Fruit fly (Drosophila melanogaster) whole organism, adult: ENCODE measurements around the gene CG31957.

Experiments used
- CG11617 ChIP-seq: fragments of 200-800 bp; sonication (Bioruptor generic); optimal IDR thresholded peaks from 2 replicates; lab custom pipeline; 2017; ENCODE audit warnings: mild to moderate bottlenecking, missing biosample characterization, missing genetic modification reagents, missing genetic modification characterization
- CG12768 ChIP-seq: fragments of 200-800 bp; sonication (Bioruptor generic); optimal IDR thresholded peaks from 2 replicates; lab custom pipeline; 2017; ENCODE audit warnings: missing biosample characterization, missing genetic modification characterization, mild to moderate bottlenecking, moderate library complexity, missing genetic modification reagents
- CG14711 ChIP-seq: fragments of 200-800 bp; sonication (Bioruptor generic); optimal IDR thresholded peaks from 2 replicates; lab custom pipeline; 2018; ENCODE audit warnings: missing biosample characterization, mild to moderate bottlenecking, missing genetic modification characterization, moderate library complexity
- CG1620 ChIP-seq: fragments of 200-800 bp; sonication (Bioruptor generic); optimal IDR thresholded peaks from 2 replicates; lab custom pipeline; 2016; ENCODE audit warnings: missing biosample characterization, missing genetic modification characterization
- CG33017 ChIP-seq: fragments of 200-800 bp; sonication (Bioruptor generic); optimal IDR thresholded peaks from 2 replicates; lab custom pipeline; 2018; ENCODE audit warnings: missing biosample characterization, mild to moderate bottlenecking, missing genetic modification characterization, moderate library complexity
- CG5204 ChIP-seq: fragments of 200-800 bp; sonication (Bioruptor generic); optimal IDR thresholded peaks from 2 replicates; lab custom pipeline; 2016; ENCODE audit warnings: missing biosample characterization, missing genetic modification characterization
- CG7045 ChIP-seq: fragments of 200-800 bp; sonication (Bioruptor generic); optimal IDR thresholded peaks from 2 replicates; lab custom pipeline; 2017; ENCODE audit warnings: missing biosample characterization, mild to moderate bottlenecking, missing genetic modification characterization
- CG7101 ChIP-seq: fragments of 200-800 bp; sonication (Bioruptor generic); optimal IDR thresholded peaks from 2 replicates; lab custom pipeline; 2018; ENCODE audit warnings: missing biosample characterization, mild to moderate bottlenecking, missing genetic modification characterization, moderate library complexity
- Clk ChIP-seq: fragments of 200-800 bp; sonication (Bioruptor generic); optimal IDR thresholded peaks from 2 replicates; lab custom pipeline; 2017; ENCODE audit warnings: missing biosample characterization, missing genetic modification characterization
- Crg-1 ChIP-seq: fragments of 200-800 bp; sonication (Bioruptor generic); optimal IDR thresholded peaks from 2 replicates; lab custom pipeline; 2016; ENCODE audit warnings: missing biosample characterization, missing genetic modification characterization
- Hr96 ChIP-seq: fragments of 200-800 bp; sonication (Bioruptor generic); optimal IDR thresholded peaks from 2 replicates; lab custom pipeline; 2016; ENCODE audit warnings: missing biosample characterization, missing genetic modification characterization
- Mnt ChIP-seq: fragments of 200-800 bp; sonication (Bioruptor generic); optimal IDR thresholded peaks from 2 replicates; lab custom pipeline; 2016; ENCODE audit warnings: missing biosample characterization, mild to moderate bottlenecking, missing genetic modification characterization
- bab1 ChIP-seq: fragments of 200-800 bp; sonication (Bioruptor generic); optimal IDR thresholded peaks from 3 replicates; lab custom pipeline; 2019; ENCODE audit warnings: missing biosample characterization, mild to moderate bottlenecking, missing genetic modification characterization, moderate library complexity
- cic ChIP-seq: fragments of 200-800 bp; sonication (Bioruptor generic); optimal IDR thresholded peaks from 2 replicates; lab custom pipeline; 2017; ENCODE audit warnings: missing biosample characterization, mild to moderate bottlenecking, missing genetic modification characterization, moderate library complexity
- cnc ChIP-seq, 2 experiments: fragments of >200 bp; optimal IDR thresholded peaks; 2 replicates each; lab custom pipeline; 2017
- kay ChIP-seq: fragments of 200-800 bp; sonication (Bioruptor generic); peaks from one replicate; lab custom pipeline; 2016; ENCODE audit warnings: missing biosample characterization, missing genetic modification characterization, borderline replicate concordance
- ovo ChIP-seq: fragments of 200-800 bp; sonication (Bioruptor generic); optimal IDR thresholded peaks from 2 replicates; lab custom pipeline; 2016; ENCODE audit warnings: missing biosample characterization, missing genetic modification characterization
- pad ChIP-seq: fragments of 200-800 bp; sonication (Bioruptor generic); optimal IDR thresholded peaks from 3 replicates; lab custom pipeline; 2017; ENCODE audit warnings: missing biosample characterization, missing genetic modification characterization, mild to moderate bottlenecking, moderate library complexity, missing genetic modification reagents
- tj ChIP-seq: fragments of 200-800 bp; sonication (Bioruptor generic); optimal IDR thresholded peaks from 3 replicates; lab custom pipeline; 2017; ENCODE audit warnings: missing biosample characterization, mild to moderate bottlenecking, missing genetic modification characterization, moderate library complexity
- toe ChIP-seq: fragments of 200-800 bp; sonication (Bioruptor generic); optimal IDR thresholded peaks from 2 replicates; lab custom pipeline; 2016; ENCODE audit warnings: missing biosample characterization, missing genetic modification characterization

Gene CG31957

dm6 chr2L:3825413-3825812 lies 46.8 kb downstream of the CG31957 start, which contains the start of gene slp1:
slp1 (plus strand) TSS chr2L:3825675.
- no peak for TF ChIP-seq ovo (GFP tag; lab: Kevin White, UChicago)
- no peak for TF ChIP-seq bab1 (GFP tag; lab: Kevin White, UChicago)
- TF ChIP-seq CG11617 = no peak
- TF ChIP-seq cic (GFP tag; lab: Kevin White, UChicago) = no peak
- no peak for TF ChIP-seq CG12768
- no peak for TF ChIP-seq toe (GFP tag; lab: Kevin White, UChicago)
- no peak for TF ChIP-seq Hr96 (GFP tag; lab: Kevin White, UChicago)
- TF ChIP-seq CG1620 (GFP tag; lab: Kevin White, UChicago) = no peak

dm6 chr2L:3823835-3824234 lies 48.4 kb downstream of the CG31957 start:
- no peak for TF ChIP-seq toe (GFP tag; lab: Kevin White, UChicago)
- no peak for TF ChIP-seq pad (GFP tag; lab: Kevin White, UChicago)
- no peak for TF ChIP-seq cic (GFP tag; lab: Kevin White, UChicago)
- no peak for TF ChIP-seq kay (GFP tag; lab: Kevin White, UChicago)
- no peak for TF ChIP-seq Clk
- no peak for TF ChIP-seq ovo (GFP tag; lab: Kevin White, UChicago)
- TF ChIP-seq CG33017 (tag; lab: Kevin White, UChicago) = no peak
- TF ChIP-seq Crg-1 (GFP tag; lab: Kevin White, UChicago) = no peak
- TF ChIP-seq tj (GFP tag; lab: Kevin White, UChicago) = no peak
- TF ChIP-seq CG12768 = no peak
- no peak for TF ChIP-seq CG11617
- TF ChIP-seq cnc (optimal IDR thresholded peaks at IDR 0.05; lab: Kevin White, UChicago) = no peak
- no peak for TF ChIP-seq CG14711 (tag; lab: Kevin White, UChicago)
- no peak for TF ChIP-seq bab1 (GFP tag; lab: Kevin White, UChicago)
- no peak for TF ChIP-seq CG5204 (GFP tag; lab: Kevin White, UChicago)
- no peak for TF ChIP-seq CG7045 (GFP tag; lab: Kevin White, UChicago)

dm6 chr2L:3822462-3823065 lies 49.7 kb downstream of the CG31957 start:
- TF ChIP-seq Mnt (GFP tag; lab: Kevin White, UChicago) = no peak
- no peak for TF ChIP-seq Clk
- no peak for TF ChIP-seq tj (GFP tag; lab: Kevin White, UChicago)
- no peak for TF ChIP-seq kay (GFP tag; lab: Kevin White, UChicago)
- no peak for TF ChIP-seq Hr96 (GFP tag; lab: Kevin White, UChicago)
- TF ChIP-seq CG33017 (tag; lab: Kevin White, UChicago) = no peak
- TF ChIP-seq CG5204 (GFP tag; lab: Kevin White, UChicago) = no peak
- TF ChIP-seq CG7101 = no peak
